Fruit fly (Drosophila melanogaster): Measurements from ENCODE around the gene CG10646.

DNA sequence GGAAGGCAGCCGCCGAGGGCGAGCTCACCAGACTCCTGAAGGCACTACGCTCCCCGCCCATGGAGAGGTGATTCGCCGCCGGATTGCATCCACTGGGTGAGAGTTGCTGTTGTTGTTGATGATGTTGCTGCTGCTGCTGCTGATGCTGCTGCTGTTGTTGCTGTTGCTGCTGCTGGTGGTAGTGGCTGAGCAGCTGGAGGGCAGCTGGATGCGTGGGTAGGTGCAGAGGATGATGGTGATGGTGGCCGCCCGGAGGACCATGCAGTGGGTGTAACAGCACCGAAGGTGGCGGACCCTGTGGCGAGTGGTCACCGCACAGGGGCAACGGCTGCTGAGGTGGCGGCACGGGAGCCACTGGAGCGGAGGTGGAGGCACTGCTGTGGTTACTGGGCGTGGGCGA is 40.1 kb downstream of the CG10646 start:
- TF ChIP-seq D1 (tag; optimal IDR thresholded peaks at IDR 0.05) (no peak), CG9948 (tag; optimal IDR thresholded peaks at IDR 0.05) (no peak), fd96Ca (GFP tag; IDR thresholded peaks at IDR 0.05) (no peak), CG8301 (tag; optimal IDR thresholded peaks at IDR 0.05) (no peak), Snoo (tag; optimal IDR thresholded peaks at IDR 0.05) (no peak), CG8159 (tag; optimal IDR thresholded peaks at IDR 0.05) (no peak), CG34367 (tag; optimal IDR thresholded peaks at IDR 0.05) (no peak), CG13204 (GFP tag; optimal IDR thresholded peaks at IDR 0.05) (no peak), CG15710 (tag; optimal IDR thresholded peaks at IDR 0.05) (no peak), rn (GFP tag; IDR thresholded peaks at IDR 0.05) (no peak)

Measured in whole organism, pupa.